Fruit fly (Drosophila melanogaster) S2 (cell line): ENCODE results near the gene Ork1.
A peak's percentile ranks its signal among the peaks of the same experiment; 100 is the strongest.

Source experiments
- CG8478 ChIP-seq: fragments of >200 bp; optimal IDR thresholded peaks from 2 replicates; lab custom pipeline; 2018
- CTCF ChIP-seq, 2 experiments: fragments of >200 bp; optimal IDR thresholded peaks; 2 replicates each; lab custom pipeline; 2018

DNA sequence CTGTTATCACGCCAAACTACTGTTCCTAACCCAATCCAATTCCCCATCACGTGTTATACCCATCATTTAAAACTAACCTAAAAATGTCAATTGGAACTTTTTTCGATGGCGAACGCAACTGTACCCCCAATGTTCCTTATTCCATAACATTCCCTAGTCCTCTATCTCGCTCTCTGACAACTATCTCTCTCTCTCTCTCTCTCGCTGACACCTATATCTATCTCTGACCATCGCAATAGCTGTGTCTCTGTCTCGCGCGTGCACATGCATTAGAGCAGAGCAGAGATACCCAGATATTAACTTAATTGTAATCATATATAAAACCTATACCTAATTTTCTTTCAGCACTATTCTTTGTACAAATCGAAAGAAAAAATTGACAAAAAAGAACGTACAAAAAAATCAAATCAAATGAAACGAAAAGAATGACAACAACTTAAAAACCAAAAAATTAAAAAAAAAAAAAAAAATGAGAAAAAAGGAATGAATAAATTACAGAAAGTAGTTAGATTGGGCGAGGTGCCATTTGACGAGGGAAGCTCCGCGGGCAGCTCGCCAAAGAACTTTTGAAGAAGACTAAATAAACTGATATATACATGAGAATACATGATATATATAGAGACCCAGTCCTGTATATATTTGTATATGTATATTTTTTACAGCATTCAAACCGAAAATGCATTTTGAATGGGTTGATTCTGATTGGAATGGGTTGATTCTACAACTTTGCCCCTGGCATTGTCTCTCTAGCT lies 25.3 kb downstream of the Ork1 start:
- no peak for TF ChIP-seq CG8478 (lab: Kevin White, UChicago)
- TF ChIP-seq CTCF (optimal IDR thresholded peaks at IDR 0.05; lab: Kevin White, UChicago): peak in 1 of 2 experiments; percentile 14
